Fruit fly (Drosophila melanogaster) whole organism, embryonic: Measurements from ENCODE around the gene Wdr59.
A peak's percentile ranks its signal among the peaks of the same experiment; 100 is the strongest.

Experiments
- Atf3 ChIP-seq: fragments of 200-800 bp; sonication (Bioruptor generic); optimal IDR thresholded peaks from 3 replicates; lab custom pipeline; 2016; ENCODE audit warnings: missing biosample characterization, missing genetic modification characterization
- CG10654 ChIP-seq: fragments of 200-800 bp; sonication (Bioruptor generic); optimal IDR thresholded peaks from 2 replicates; lab custom pipeline; 2016; ENCODE audit warnings: missing biosample characterization, missing genetic modification characterization
- CG11085 ChIP-seq: fragments of 200-800 bp; sonication (Bioruptor generic); IDR thresholded peaks from 2 replicates; pipeline ENCODE4 v1.3.6; 2022; ENCODE audit warnings: missing biosample characterization, missing genetic modification characterization
- CG11247 ChIP-seq: fragments of 200-800 bp; sonication (Bioruptor generic); IDR thresholded peaks from 2 replicates; pipeline ENCODE4 v1.3.6; 2022; ENCODE audit warnings: missing biosample characterization, missing genetic modification characterization
- CG11456 ChIP-seq: fragments of 200-800 bp; sonication (Bioruptor generic); IDR thresholded peaks from 3 replicates; pipeline ENCODE4 v1.3.6; 2022; ENCODE audit warnings: missing biosample characterization, missing genetic modification characterization
- CG12391 ChIP-seq: fragments of 200-800 bp; sonication (Bioruptor generic); optimal IDR thresholded peaks from 3 replicates; lab custom pipeline; 2018; ENCODE audit warnings: missing biosample characterization, mild to moderate bottlenecking, missing genetic modification characterization, moderate library complexity
- CG13424 ChIP-seq: fragments of 200-800 bp; sonication (Bioruptor generic); optimal IDR thresholded peaks from 2 replicates; lab custom pipeline; 2019; ENCODE audit warnings: missing biosample characterization, mild to moderate bottlenecking, missing genetic modification characterization, moderate library complexity
- CG15514 ChIP-seq: fragments of 200-800 bp; sonication (Bioruptor generic); optimal IDR thresholded peaks from 3 replicates; lab custom pipeline; 2017; ENCODE audit warnings: missing biosample characterization, missing genetic modification characterization, mild to moderate bottlenecking, moderate library complexity, missing genetic modification reagents
- CG15601 ChIP-seq: fragments of 200-800 bp; sonication (Bioruptor generic); optimal IDR thresholded peaks from 3 replicates; lab custom pipeline; 2019; ENCODE audit warnings: missing biosample characterization, mild to moderate bottlenecking, missing genetic modification characterization, moderate library complexity
- CG17328 ChIP-seq: fragments of 200-800 bp; sonication (Bioruptor generic); IDR thresholded peaks from 2 replicates; pipeline ENCODE4 v1.3.6; 2022; ENCODE audit warnings: missing biosample characterization, missing genetic modification characterization
- CG17359 ChIP-seq: fragments of 200-800 bp; sonication (Bioruptor generic); optimal IDR thresholded peaks from 3 replicates; lab custom pipeline; 2018; ENCODE audit warnings: missing biosample characterization, mild to moderate bottlenecking, missing genetic modification characterization, moderate library complexity
- CG17829 ChIP-seq: fragments of 200-800 bp; optimal IDR thresholded peaks from 2 replicates; lab custom pipeline; 2019; ENCODE audit warnings: missing biosample characterization, mild to moderate bottlenecking, missing genetic modification characterization, moderate library complexity
- CG18476 ChIP-seq: fragments of 200-800 bp; sonication (Bioruptor generic); optimal IDR thresholded peaks from 2 replicates; lab custom pipeline; 2016; ENCODE audit warnings: missing biosample characterization, mild to moderate bottlenecking, missing genetic modification characterization
- CG2712 ChIP-seq: fragments of 200-800 bp; optimal IDR thresholded peaks from 3 replicates; lab custom pipeline; 2019; ENCODE audit warnings: missing biosample characterization, mild to moderate bottlenecking, missing genetic modification characterization, moderate library complexity
- CG3065 ChIP-seq: fragments of 200-800 bp; sonication (Bioruptor generic); optimal IDR thresholded peaks from 2 replicates; lab custom pipeline; 2016; ENCODE audit warnings: missing biosample characterization, missing genetic modification characterization
- CG31224 ChIP-seq: fragments of 200-800 bp; sonication (Bioruptor generic); IDR thresholded peaks from 2 replicates; pipeline ENCODE4 v1.3.6; 2022; ENCODE audit warnings: missing biosample characterization, missing genetic modification characterization
- CG31365 ChIP-seq: fragments of 200-800 bp; sonication (Bioruptor generic); optimal IDR thresholded peaks from 2 replicates; lab custom pipeline; 2018; ENCODE audit warnings: missing biosample characterization, mild to moderate bottlenecking, missing genetic modification characterization
- CG31441 ChIP-seq: fragments of 200-800 bp; sonication (Bioruptor generic); IDR thresholded peaks from 2 replicates; pipeline ENCODE4 v1.3.6; 2022; ENCODE audit warnings: missing biosample characterization, missing genetic modification characterization
- CG33213 ChIP-seq: fragments of 200-800 bp; sonication (Bioruptor generic); optimal IDR thresholded peaks from 3 replicates; lab custom pipeline; 2016; ENCODE audit warnings: missing biosample characterization, missing genetic modification characterization
- CG34224 ChIP-seq: fragments of 200-800 bp; sonication (Bioruptor generic); IDR thresholded peaks from 3 replicates; pipeline ENCODE4 v1.3.6; 2022; ENCODE audit warnings: missing biosample characterization, missing genetic modification characterization; ENCODE audit not compliant: partially characterized antibody
- CG3847 ChIP-seq: fragments of 200-800 bp; sonication (Bioruptor generic); IDR thresholded peaks from 2 replicates; pipeline ENCODE4 v1.3.6; 2022; ENCODE audit warnings: missing biosample characterization, missing genetic modification characterization
- CG6272 ChIP-seq: fragments of 200-800 bp; sonication (Bioruptor generic); IDR thresholded peaks from 2 replicates; pipeline ENCODE4 v1.3.6; 2022; ENCODE audit warnings: missing biosample characterization, missing genetic modification characterization
- CG6791 ChIP-seq: fragments of 200-800 bp; sonication (Bioruptor generic); IDR thresholded peaks from 3 replicates; pipeline ENCODE4 v1.3.6; 2022; ENCODE audit warnings: missing biosample characterization, missing genetic modification characterization; ENCODE audit not compliant: partially characterized antibody
- CG7271 ChIP-seq: fragments of 200-800 bp; sonication (Bioruptor generic); optimal IDR thresholded peaks from 2 replicates; lab custom pipeline; 2018; ENCODE audit warnings: missing biosample characterization, mild to moderate bottlenecking, missing genetic modification characterization, moderate library complexity
- CG7928 ChIP-seq: fragments of 200-800 bp; sonication (Bioruptor generic); optimal IDR thresholded peaks from 2 replicates; lab custom pipeline; 2017; ENCODE audit warnings: missing biosample characterization, mild to moderate bottlenecking, missing genetic modification characterization
- CG9215 ChIP-seq: fragments of 200-800 bp; sonication (Bioruptor generic); IDR thresholded peaks from 2 replicates; pipeline ENCODE4 v1.3.6; 2022; ENCODE audit warnings: missing biosample characterization, missing genetic modification characterization
- D19A ChIP-seq: fragments of 200-800 bp; optimal IDR thresholded peaks from 3 replicates; lab custom pipeline; 2019; ENCODE audit warnings: missing biosample characterization, mild to moderate bottlenecking, missing genetic modification characterization, moderate library complexity
- Fer2 ChIP-seq: fragments of 200-800 bp; sonication (Bioruptor generic); optimal IDR thresholded peaks from 2 replicates; lab custom pipeline; 2018; ENCODE audit warnings: missing biosample characterization, mild to moderate bottlenecking, missing genetic modification characterization, moderate library complexity
- HmgD ChIP-seq: fragments of 200-800 bp; sonication (Bioruptor generic); optimal IDR thresholded peaks from 3 replicates; lab custom pipeline; 2016; ENCODE audit warnings: missing biosample characterization, missing genetic modification characterization
- Lhr ChIP-seq: fragments of 200-800 bp; sonication (Bioruptor generic); optimal IDR thresholded peaks from 3 replicates; lab custom pipeline; 2017; ENCODE audit warnings: mild to moderate bottlenecking, missing biosample characterization, missing genetic modification reagents, missing genetic modification characterization
- Lpt ChIP-seq: fragments of >200 bp; optimal IDR thresholded peaks from 2 replicates; lab custom pipeline; 2018; ENCODE audit warnings: missing biosample characterization, missing genetic modification characterization
- Mrtf ChIP-seq: fragments of 200-800 bp; sonication (Bioruptor generic); IDR thresholded peaks from 3 replicates; pipeline ENCODE4 v1.3.6; 2022; ENCODE audit warnings: missing biosample characterization, missing genetic modification characterization
- Nf-YA ChIP-seq: fragments of 200-800 bp; sonication (Bioruptor generic); IDR thresholded peaks from 2 replicates; pipeline ENCODE4 v1.3.6; 2022; ENCODE audit warnings: missing biosample characterization, missing genetic modification characterization
- Ravus ChIP-seq: fragments of 200-800 bp; sonication (Bioruptor generic); IDR thresholded peaks from 2 replicates; pipeline ENCODE4 v1.3.6; 2022; ENCODE audit warnings: missing biosample characterization, missing genetic modification characterization
- Rfx ChIP-seq: fragments of 200-800 bp; sonication (Bioruptor generic); IDR thresholded peaks from 2 replicates; pipeline ENCODE4 v1.3.6; 2022; ENCODE audit warnings: missing biosample characterization, missing genetic modification characterization
- Six4 ChIP-seq: fragments of 200-800 bp; sonication (Bioruptor generic); optimal IDR thresholded peaks from 2 replicates; lab custom pipeline; 2016; ENCODE audit warnings: missing biosample characterization, missing genetic modification characterization
- Spps ChIP-seq: fragments of 200-800 bp; sonication (Bioruptor generic); optimal IDR thresholded peaks from 2 replicates; lab custom pipeline; 2018; ENCODE audit warnings: missing biosample characterization, mild to moderate bottlenecking, missing genetic modification characterization
- Sry-δ ChIP-seq: fragments of 200-800 bp; sonication (Bioruptor generic); optimal IDR thresholded peaks from 2 replicates; lab custom pipeline; 2016; ENCODE audit warnings: missing biosample characterization, missing genetic modification characterization
- bcd ChIP-seq: fragments of 200-800 bp; sonication (Bioruptor generic); optimal IDR thresholded peaks from 2 replicates; lab custom pipeline; 2017; ENCODE audit warnings: missing biosample characterization, mild to moderate bottlenecking, missing genetic modification characterization
- br ChIP-seq: fragments of >200 bp; optimal IDR thresholded peaks from 2 replicates; lab custom pipeline; 2017
- croc ChIP-seq: fragments of 200-800 bp; sonication (Bioruptor generic); conservative IDR thresholded peaks from 3 replicates; pipeline ENCODE4 v1.3.6; 2022; ENCODE audit warnings: missing biosample characterization, missing genetic modification characterization
- dpn ChIP-seq, 2 experiments: fragments of 200-800 bp; sonication (Bioruptor generic); optimal IDR thresholded peaks; 3 replicates each; lab custom pipeline; 2016; ENCODE audit warnings: missing biosample characterization in 2 of 2, missing genetic modification characterization in 2 of 2
- exex ChIP-seq: fragments of 200-800 bp; sonication (Bioruptor generic); optimal IDR thresholded peaks from 4 replicates; lab custom pipeline; 2018; ENCODE audit warnings: missing biosample characterization, mild to moderate bottlenecking, missing genetic modification characterization, moderate library complexity
- fd96Cb ChIP-seq: fragments of 200-800 bp; sonication (Bioruptor generic); optimal IDR thresholded peaks from 2 replicates; lab custom pipeline; 2018; ENCODE audit warnings: missing biosample characterization, mild to moderate bottlenecking, missing genetic modification characterization, moderate library complexity
- fu2 ChIP-seq: fragments of 200-800 bp; sonication (Bioruptor generic); optimal IDR thresholded peaks from 2 replicates; lab custom pipeline; 2016; ENCODE audit warnings: missing biosample characterization, missing genetic modification characterization
- ham ChIP-seq: fragments of 200-800 bp; sonication (Bioruptor generic); IDR thresholded peaks from 2 replicates; pipeline ENCODE4 v1.3.6; 2022; ENCODE audit warnings: missing biosample characterization, missing genetic modification characterization
- klu ChIP-seq: fragments of 200-800 bp; sonication (Bioruptor generic); IDR thresholded peaks from 2 replicates; pipeline ENCODE4 v1.3.6; 2022; ENCODE audit warnings: missing biosample characterization, missing genetic modification characterization
- onecut ChIP-seq: fragments of 200-800 bp; sonication (Bioruptor generic); IDR thresholded peaks from 2 replicates; pipeline ENCODE4 v1.3.6; 2022; ENCODE audit warnings: missing biosample characterization, missing genetic modification characterization
- sens ChIP-seq: fragments of 200-800 bp; sonication (Bioruptor generic); peaks from one replicate; lab custom pipeline; 2016; ENCODE audit warnings: missing biosample characterization, missing genetic modification characterization
- stc ChIP-seq: fragments of 200-800 bp; sonication (Bioruptor generic); IDR thresholded peaks from 2 replicates; pipeline ENCODE4 v1.3.6; 2022; ENCODE audit warnings: missing biosample characterization, missing genetic modification characterization
- tx ChIP-seq: fragments of 200-800 bp; sonication (Bioruptor generic); optimal IDR thresholded peaks from 2 replicates; lab custom pipeline; 2016; ENCODE audit warnings: missing biosample characterization, missing genetic modification characterization
- zfh1 ChIP-seq: fragments of 200-800 bp; sonication (Bioruptor generic); IDR thresholded peaks from 3 replicates; pipeline ENCODE4 v1.3.6; 2022; ENCODE audit warnings: missing biosample characterization, missing genetic modification characterization

Wdr59 gene

dm6 chr2L:11106562-11106962 lies 15.3 kb downstream of the Wdr59 start, which contains the start of gene Reps (continued):
- TF ChIP-seq CG18476 (GFP tag; lab: Kevin White, UChicago) = peak; percentile 98
- TF ChIP-seq CG31224 = peak; percentile 97
- TF ChIP-seq Ravus = peak; percentile 97
- peak; percentile 99 for TF ChIP-seq CG17328 (GFP tag; lab: Robert Waterston, UW)
- peak; percentile 98 for TF ChIP-seq Six4 (GFP tag; lab: Kevin White, UChicago)
- TF ChIP-seq Lhr (GFP tag; lab: Kevin White, UChicago) = peak; percentile 96
- peak; percentile 99 for TF ChIP-seq CG11456 (GFP tag; lab: Robert Waterston, UW)
- TF ChIP-seq Nf-YA (GFP tag; lab: Robert Waterston, UW) = peak; percentile 96
- TF ChIP-seq sens (GFP tag; lab: Kevin White, UChicago) = peak; percentile 100
- TF ChIP-seq fd96Cb (tag; lab: Kevin White, UChicago) = peak; percentile 99
- TF ChIP-seq Lpt (GFP tag; lab: Kevin White, UChicago) = no peak
- peak; percentile 95 for TF ChIP-seq ham (GFP tag; lab: Robert Waterston, UW)
- TF ChIP-seq bcd (GFP tag; lab: Kevin White, UChicago) = peak; percentile 99
- TF ChIP-seq CG17829 = peak; percentile 99
- TF ChIP-seq CG7271 = peak; percentile 98
- TF ChIP-seq Sry-δ = peak; percentile 83
- TF ChIP-seq CG11085 (GFP tag; lab: Robert Waterston, UW) = peak; percentile 99
- peak; percentile 99 for TF ChIP-seq CG15514 (GFP tag; lab: Kevin White, UChicago)
- peak; percentile 99 for TF ChIP-seq dpn (GFP tag; optimal IDR thresholded peaks at IDR 0.05; lab: Kevin White, UChicago)
- peak; percentile 87 for TF ChIP-seq exex
- peak; percentile 99 for TF ChIP-seq zfh1 (GFP tag; lab: Robert Waterston, UW)
- TF ChIP-seq CG17359 (tag; lab: Kevin White, UChicago) = peak; percentile 98
- TF ChIP-seq CG6791 (GFP tag; lab: Robert Waterston, UW) = peak; percentile 79
- TF ChIP-seq Mrtf = peak; percentile 99
- TF ChIP-seq CG7928 (GFP tag; lab: Kevin White, UChicago) = peak; percentile 100
- peak; percentile 99 for TF ChIP-seq CG6272 (GFP tag; lab: Robert Waterston, UW)
- TF ChIP-seq croc = peak; percentile 99
- TF ChIP-seq CG11247 (GFP tag; lab: Robert Waterston, UW) = peak; percentile 99
- peak; percentile 98 for TF ChIP-seq CG13424
- TF ChIP-seq br (lab: Kevin White, UChicago) = no peak
- TF ChIP-seq CG33213 = peak; percentile 97
- peak; percentile 98 for TF ChIP-seq Fer2 (tag; lab: Kevin White, UChicago)
- TF ChIP-seq stc (GFP tag; lab: Robert Waterston, UW) = peak; percentile 99
- peak; percentile 97 for TF ChIP-seq fu2 (GFP tag; lab: Kevin White, UChicago)
- TF ChIP-seq CG2712 = peak; percentile 99
- TF ChIP-seq CG3065 (GFP tag; lab: Kevin White, UChicago) = peak; percentile 98
- peak; percentile 98 for TF ChIP-seq Spps (tag; lab: Kevin White, UChicago)
- TF ChIP-seq CG34224 (GFP tag; lab: Robert Waterston, UW) = peak; percentile 65
- peak; percentile 94 for TF ChIP-seq D19A (tag; lab: Kevin White, UChicago)
- TF ChIP-seq CG31441 (GFP tag; lab: Robert Waterston, UW) = peak; percentile 99
- peak; percentile 97 for TF ChIP-seq CG15601
- TF ChIP-seq CG3847 (GFP tag; lab: Robert Waterston, UW) = peak; percentile 99
- peak; percentile 99 for TF ChIP-seq Rfx (GFP tag; lab: Robert Waterston, UW)
- peak; percentile 96 for TF ChIP-seq HmgD (GFP tag; lab: Kevin White, UChicago)
- TF ChIP-seq tx (GFP tag; lab: Kevin White, UChicago) = peak; percentile 96
- peak; percentile 99 for TF ChIP-seq CG10654 (GFP tag; lab: Kevin White, UChicago)
- TF ChIP-seq CG31365 (tag; lab: Kevin White, UChicago) = peak; percentile 89
- peak; percentile 99 for TF ChIP-seq Atf3 (GFP tag; lab: Kevin White, UChicago)
- TF ChIP-seq CG12391 = peak; percentile 99
- TF ChIP-seq onecut (GFP tag; lab: Robert Waterston, UW) = peak; percentile 95
- TF ChIP-seq klu (GFP tag; lab: Robert Waterston, UW) = peak; percentile 99
- peak; percentile 98 for TF ChIP-seq CG9215 (GFP tag; lab: Robert Waterston, UW)
